Fruit fly (Drosophila melanogaster): ENCODE measurements around the gene nbs.

- TF ChIP-seq EcR (GFP tag; optimal IDR thresholded peaks at IDR 0.05) = no peak
- TF ChIP-seq CG8159 (tag; optimal IDR thresholded peaks at IDR 0.05) = no peak
- no peak for TF ChIP-seq CG14655 (GFP tag; optimal IDR thresholded peaks at IDR 0.05)
These were observed 29.4 kb downstream of the nbs start for dm6 chr3L:9693552-9694133.
